Worm (Caenorhabditis elegans) whole organism, mixed stage, embryonic: Measurements from ENCODE around the gene nhr-86.

Source experiments
- hlh-1 ChIP-seq: fragments of 150-350 bp; optimal IDR thresholded peaks from 2 replicates; lab custom pipeline; 2014; ENCODE audit warnings: missing biosample characterization, missing genetic modification reagents, missing genetic modification characterization
- nhr-12 ChIP-seq: fragments of 150-350 bp; optimal IDR thresholded peaks from 2 replicates; lab custom pipeline; 2014; ENCODE audit warnings: missing biosample characterization, missing genetic modification characterization
- nhr-28 ChIP-seq: fragments of 150-350 bp; optimal IDR thresholded peaks from 2 replicates; lab custom pipeline; 2014; ENCODE audit warnings: missing biosample characterization, missing genetic modification characterization
- nhr-76 ChIP-seq: sonication (generic microtip); optimal IDR thresholded peaks from 2 replicates; lab custom pipeline; 2017; ENCODE audit warnings: missing biosample characterization, missing genetic modification characterization
- sem-2 ChIP-seq: fragments of 200-800 bp; sonication (Bioruptor generic); optimal IDR thresholded peaks from 2 replicates; lab custom pipeline; 2018; ENCODE audit warnings: mild to moderate bottlenecking, missing genetic modification characterization, missing compliant biosample characterization
- ztf-11 ChIP-seq: fragments of 150-350 bp; optimal IDR thresholded peaks from 2 replicates; lab custom pipeline; 2014; ENCODE audit warnings: missing biosample characterization, missing genetic modification characterization

- TF ChIP-seq ztf-11: no peak
- TF ChIP-seq sem-2 (GFP tag; lab: Kevin White, UChicago): no peak
- TF ChIP-seq hlh-1 (tag; lab: Kevin White, UChicago): no peak
- no peak for TF ChIP-seq nhr-12
- no peak for TF ChIP-seq nhr-76 (tag; lab: Kevin White, UChicago)
- TF ChIP-seq nhr-28: no peak
Measured at ce11 chrV:2022374-2022773, 44.3 kb downstream of the nhr-86 start, which contains the start of gene F59A7.5.
